Worm (Caenorhabditis elegans): ENCODE results near the gene mom-1.

Gene mom-1

DNA sequence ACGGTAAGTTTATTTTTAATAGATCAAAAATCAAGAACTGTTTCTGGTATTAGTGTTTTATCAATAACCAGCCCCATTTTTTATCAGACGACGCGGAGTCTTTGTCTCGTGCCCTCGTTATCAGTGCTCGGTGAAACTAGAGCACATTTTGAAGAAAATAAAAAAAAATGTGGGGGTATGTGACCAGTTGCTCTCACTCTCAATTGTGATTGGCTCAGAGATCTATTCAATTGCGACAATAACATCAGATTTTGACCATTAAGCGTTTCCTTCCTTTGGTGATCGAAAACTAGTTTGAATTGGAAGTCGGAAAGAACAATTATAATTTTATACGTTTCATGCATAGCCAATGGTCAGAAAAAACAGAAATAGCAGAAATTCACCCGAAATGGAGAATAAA is 36.5 kb upstream of the mom-1 start (continued):
- TF ChIP-seq lin-1 (GFP tag; IDR thresholded peaks at IDR 0.05) (peak; percentile 42), nhr-11 (tag; optimal IDR thresholded peaks at IDR 0.05) (no peak), F26F4.8 (GFP tag; conservative IDR thresholded peaks at IDR 0.05) (no peak), ceh-82 (tag; optimal IDR thresholded peaks at IDR 0.05) (no peak)

ce11 chrX:6256969-6257368 is 35.9 kb upstream of the mom-1 start:
- TF ChIP-seq D1046.2 (GFP tag; IDR thresholded peaks at IDR 0.05) (no peak), lsy-2 (tag; optimal IDR thresholded peaks at IDR 0.05) (peak in 1 of 2 experiments; percentile 8), php-3 (GFP tag; IDR thresholded peaks at IDR 0.05) (no peak), pqm-1 (tag; optimal IDR thresholded peaks at IDR 0.05) (no peak), dve-1 (tag; optimal IDR thresholded peaks at IDR 0.05; ENCODE audit: insufficient read depth) (peak; percentile 70), fkh-10 (GFP tag; optimal IDR thresholded peaks at IDR 0.05) (no peak), aly-2 (tag; optimal IDR thresholded peaks at IDR 0.05) (no peak), ceh-32 (tag; optimal IDR thresholded peaks at IDR 0.05; ENCODE audit: poor library complexity) (no peak), vab-7 (GFP tag; IDR thresholded peaks at IDR 0.05) (no peak), zag-1 (tag; optimal IDR thresholded peaks at IDR 0.05) (no peak), fos-1 (tag; optimal IDR thresholded peaks at IDR 0.05) (no peak), snpc-4 (tag; optimal IDR thresholded peaks at IDR 0.05) (no peak), daf-16 (GFP tag; optimal IDR thresholded peaks at IDR 0.05) (no peak), daf-16 (tag; optimal IDR thresholded peaks at IDR 0.05) (peak; percentile 91), lin-15B (tag; optimal IDR thresholded peaks at IDR 0.05) (no peak), hlh-30 (tag; optimal IDR thresholded peaks at IDR 0.05; ENCODE audit: insufficient read depth) (peak; percentile 8), nhr-28 (tag; optimal IDR thresholded peaks at IDR 0.05) (peak; percentile 32), hlh-11 (tag; optimal IDR thresholded peaks at IDR 0.05) (peak; percentile 4), nhr-6 (tag; optimal IDR thresholded peaks at IDR 0.05) (no peak), aha-1 (tag) (peak; percentile 92)

ce11 chrX:6258409-6258808 is 34.5 kb upstream of the mom-1 start:
- no peak for TF ChIP-seq nhr-6 (tag; optimal IDR thresholded peaks at IDR 0.05)
- no peak for TF ChIP-seq daf-19 (GFP tag; conservative IDR thresholded peaks at IDR 0.05)
- no peak for TF ChIP-seq zip-2 (tag; optimal IDR thresholded peaks at IDR 0.05)
- no peak for TF ChIP-seq zfp-2 (tag; optimal IDR thresholded peaks at IDR 0.05)
- no peak for TF ChIP-seq tra-1 (GFP tag; IDR thresholded peaks at IDR 0.05)
- TF ChIP-seq dve-1 (tag; optimal IDR thresholded peaks at IDR 0.05; ENCODE audit: insufficient read depth) = no peak
- TF ChIP-seq nhr-41 (GFP tag; IDR thresholded peaks at IDR 0.05) = no peak
- TF ChIP-seq php-3 (GFP tag; IDR thresholded peaks at IDR 0.05) = no peak
- TF ChIP-seq daf-8 (GFP tag; IDR thresholded peaks at IDR 0.05) = no peak
- no peak for TF ChIP-seq ZK337.2 (GFP tag; IDR thresholded peaks at IDR 0.05)
- no peak for TF ChIP-seq lin-15B (tag; optimal IDR thresholded peaks at IDR 0.05)
- no peak for TF ChIP-seq daf-12 (tag; optimal IDR thresholded peaks at IDR 0.05)
- no peak for TF ChIP-seq attf-4 (tag; optimal IDR thresholded peaks at IDR 0.05)
- no peak for TF ChIP-seq dmd-9 (GFP tag; IDR thresholded peaks at IDR 0.05)
- no peak for TF ChIP-seq Y5F2A.4 (GFP tag; optimal IDR thresholded peaks at IDR 0.05)
- TF ChIP-seq nhr-76 (tag; optimal IDR thresholded peaks at IDR 0.05) = no peak

- TF ChIP-seq dmd-6 (GFP tag; IDR thresholded peaks at IDR 0.05) = no peak
- no peak for TF ChIP-seq tag-97 (GFP tag; IDR thresholded peaks at IDR 0.05)
- TF ChIP-seq Y75B8A.6 (GFP tag; IDR thresholded peaks at IDR 0.05) = no peak
- no peak for TF ChIP-seq pha-4 (GFP tag; IDR thresholded peaks at IDR 0.05)
- no peak for TF ChIP-seq pha-4 (tag; optimal IDR thresholded peaks at IDR 0.05)
- no peak for TF ChIP-seq F10B5.3 (tag; optimal IDR thresholded peaks at IDR 0.05)
- peak in 1 of 2 experiments; percentile 3 for TF ChIP-seq daf-16 (GFP tag; optimal IDR thresholded peaks at IDR 0.05)
- no peak for TF ChIP-seq daf-16 (tag; optimal IDR thresholded peaks at IDR 0.05)
- no peak for TF ChIP-seq saeg-2 (GFP tag; IDR thresholded peaks at IDR 0.05)
- peak in 1 of 2 experiments; percentile 14 for TF ChIP-seq lsy-2 (tag; optimal IDR thresholded peaks at IDR 0.05)
- TF ChIP-seq nhr-11 (tag; optimal IDR thresholded peaks at IDR 0.05) = peak; percentile 14
- peak; percentile 36 for TF ChIP-seq hlh-30 (tag; optimal IDR thresholded peaks at IDR 0.05; ENCODE audit: insufficient read depth)
- TF ChIP-seq aha-1 (tag) = peak; percentile 69
- TF ChIP-seq ama-1 (optimal IDR thresholded peaks at IDR 0.05) = no peak
- TF ChIP-seq lin-1 (GFP tag; IDR thresholded peaks at IDR 0.05) = no peak
Observed at ce11 chrX:6259081-6259480, 33.8 kb upstream of the mom-1 start.

Measured in whole organism, L4 larva.